Worm (Caenorhabditis elegans) whole organism, L1 larva: ENCODE measurements around the gene B0001.7.
A peak's percentile ranks its signal among the peaks of the same experiment; 100 is the strongest.

Experiments
- C04F5.9 ChIP-seq: sonication (generic microtip); optimal IDR thresholded peaks from 2 replicates; lab custom pipeline; 2016; ENCODE audit warnings: missing genetic modification characterization, missing compliant biosample characterization
- C34B4.2 ChIP-seq: sonication (generic microtip); optimal IDR thresholded peaks from 2 replicates; lab custom pipeline; 2017; ENCODE audit warnings: mild to moderate bottlenecking, missing genetic modification characterization, missing compliant biosample characterization
- aha-1 ChIP-seq: fragments of 150-350 bp; optimal IDR thresholded peaks from 2 replicates; lab custom pipeline; 2014; ENCODE audit warnings: missing biosample characterization, missing genetic modification characterization
- alr-1 ChIP-seq: fragments of 200-800 bp; sonication (Bioruptor generic); optimal IDR thresholded peaks from 2 replicates; lab custom pipeline; 2018; ENCODE audit warnings: borderline replicate concordance, mild to moderate bottlenecking, missing genetic modification characterization, missing compliant biosample characterization
- ama-1 ChIP-seq: fragments of 150-350 bp; optimal IDR thresholded peaks from 2 replicates; lab custom pipeline; 2014
- blmp-1 ChIP-seq: fragments of 150-350 bp; optimal IDR thresholded peaks from 2 replicates; lab custom pipeline; 2014; ENCODE audit warnings: missing biosample characterization, missing genetic modification characterization
- ceh-82 ChIP-seq, 3 experiments: fragments of 150-350 bp in 1 of 3; sonication (generic microtip) in 2 of 3; optimal IDR thresholded peaks; 2 replicates each; lab custom pipeline; 2014 to 2017; ENCODE audit warnings: missing biosample characterization in 3 of 3, missing genetic modification characterization in 3 of 3
- ceh-88 ChIP-seq: fragments of 200-800 bp; sonication (Bioruptor generic); IDR thresholded peaks from 2 replicates; pipeline ENCODE4 v1.3.6; 2022; ENCODE audit warnings: missing genetic modification characterization, missing compliant biosample characterization
- dpl-1 ChIP-seq, 3 experiments: fragments of 150-350 bp in 2 of 3; sonication (generic microtip) in 1 of 3; optimal IDR thresholded peaks; 2 replicates each; lab custom pipeline; 2014 to 2017; ENCODE audit warnings: missing biosample characterization in 3 of 3, missing genetic modification characterization in 3 of 3, missing genetic modification reagents in 3 of 3
- efl-1 ChIP-seq, 4 experiments: fragments of 150-350 bp; optimal IDR thresholded peaks in 3 of 4; peaks in 1 of 4; 1 replicate in 1 of 4; 2 replicates in 3 of 4; lab custom pipeline; 2014; ENCODE audit warnings: missing biosample characterization in 2 of 4, missing genetic modification characterization in 2 of 4, missing genetic modification reagents in 2 of 4
- egl-27 ChIP-seq, 2 experiments: fragments of 150-350 bp in 1 of 2; sonication (generic microtip); optimal IDR thresholded peaks; 3 replicates each; lab custom pipeline; 2017 to 2018; ENCODE audit warnings: missing biosample characterization in 2 of 2, missing genetic modification characterization in 2 of 2, missing genetic modification reagents in 2 of 2
- elt-2 ChIP-seq: sonication (generic microtip); optimal IDR thresholded peaks from 2 replicates; lab custom pipeline; 2016; ENCODE audit warnings: missing genetic modification characterization, mild to moderate bottlenecking, inconsistent platforms, missing compliant biosample characterization, missing genetic modification reagents
- elt-3 ChIP-seq, 6 experiments: fragments of 150-350 bp in 1 of 6; sonication (generic microtip); optimal IDR thresholded peaks; 2 replicates each; lab custom pipeline; 2017 to 2018; ENCODE audit warnings: missing biosample characterization in 6 of 6, missing genetic modification characterization in 6 of 6, inconsistent platforms in 1 of 6
- fkh-4 ChIP-seq: sonication (generic microtip); optimal IDR thresholded peaks from 2 replicates; lab custom pipeline; 2016; ENCODE audit warnings: missing compliant biosample characterization, missing genetic modification characterization, borderline replicate concordance
- hlh-17 ChIP-seq: fragments of 200-800 bp; sonication (Bioruptor generic); optimal IDR thresholded peaks from 2 replicates; lab custom pipeline; 2018; ENCODE audit warnings: missing genetic modification characterization, mild to moderate bottlenecking, missing compliant biosample characterization, moderate library complexity, borderline replicate concordance
- hlh-4 ChIP-seq: sonication (generic microtip); optimal IDR thresholded peaks from 2 replicates; lab custom pipeline; 2016; ENCODE audit warnings: mild to moderate bottlenecking, missing genetic modification characterization, missing compliant biosample characterization
- irx-1 ChIP-seq: sonication (generic microtip); optimal IDR thresholded peaks from 2 replicates; lab custom pipeline; 2016; ENCODE audit warnings: missing genetic modification characterization, missing compliant biosample characterization
- isw-1 ChIP-seq: fragments of 200-800 bp; sonication (Bioruptor generic); IDR thresholded peaks from 2 replicates; pipeline ENCODE4 v1.3.6; 2022; ENCODE audit warnings: missing genetic modification characterization, missing compliant biosample characterization
- lin-14 ChIP-seq: fragments of 200-800 bp; sonication (Bioruptor generic); optimal IDR thresholded peaks from 2 replicates; lab custom pipeline; 2018; ENCODE audit warnings: mild to moderate bottlenecking, missing genetic modification characterization, moderate library complexity, missing compliant biosample characterization
- lin-35 ChIP-seq, 2 experiments: fragments of 150-350 bp; optimal IDR thresholded peaks; 2 replicates each; lab custom pipeline; 2014; ENCODE audit warnings: missing biosample characterization in 2 of 2, missing genetic modification characterization in 2 of 2, missing genetic modification reagents in 2 of 2
- lin-39 ChIP-seq: fragments of 150-350 bp; optimal IDR thresholded peaks from 2 replicates; lab custom pipeline; 2014; ENCODE audit warnings: missing biosample characterization, missing genetic modification reagents, missing genetic modification characterization
- lsy-2 ChIP-seq, 2 experiments: fragments of 150-350 bp; optimal IDR thresholded peaks; 2 replicates each; lab custom pipeline; 2014; ENCODE audit warnings: missing biosample characterization in 2 of 2, missing genetic modification characterization in 2 of 2
- mab-9 ChIP-seq: fragments of 200-800 bp; sonication (Bioruptor generic); IDR thresholded peaks from 2 replicates; pipeline ENCODE4 v1.3.6; 2022; ENCODE audit warnings: missing genetic modification reagents, missing genetic modification characterization, missing compliant biosample characterization
- mdl-1 ChIP-seq, 2 experiments: fragments of 150-350 bp; optimal IDR thresholded peaks; 2 replicates each; lab custom pipeline; 2014 to 2017; ENCODE audit warnings: missing biosample characterization in 2 of 2, missing genetic modification characterization in 2 of 2, inconsistent platforms in 1 of 2
- nhr-11 ChIP-seq: fragments of 150-350 bp; optimal IDR thresholded peaks from 2 replicates; lab custom pipeline; 2014; ENCODE audit warnings: missing biosample characterization, missing genetic modification characterization
- nhr-12 ChIP-seq: sonication (generic microtip); optimal IDR thresholded peaks from 2 replicates; lab custom pipeline; 2017; ENCODE audit warnings: missing biosample characterization, missing genetic modification characterization
- nhr-19 ChIP-seq: fragments of 200-800 bp; sonication (Bioruptor generic); conservative IDR thresholded peaks from 2 replicates; pipeline ENCODE4 v1.3.6; 2022; ENCODE audit warnings: missing genetic modification characterization, missing compliant biosample characterization
- nhr-47 ChIP-seq: sonication (generic microtip); optimal IDR thresholded peaks from 2 replicates; lab custom pipeline; 2016; ENCODE audit warnings: mild to moderate bottlenecking, missing genetic modification characterization, moderate library complexity, missing compliant biosample characterization
- nhr-71 ChIP-seq: sonication (generic microtip); optimal IDR thresholded peaks from 2 replicates; lab custom pipeline; 2016; ENCODE audit warnings: mild to moderate bottlenecking, missing genetic modification characterization, moderate library complexity, missing compliant biosample characterization
- nhr-77 ChIP-seq: fragments of 150-350 bp; optimal IDR thresholded peaks from 2 replicates; lab custom pipeline; 2014; ENCODE audit warnings: missing biosample characterization, missing genetic modification characterization
- nhr-85 ChIP-seq: sonication (generic microtip); peaks from one replicate; lab custom pipeline; 2016; ENCODE audit warnings: missing genetic modification characterization, inconsistent platforms, missing compliant biosample characterization
- pag-3 ChIP-seq: sonication (generic microtip); optimal IDR thresholded peaks from 2 replicates; lab custom pipeline; 2017; ENCODE audit warnings: missing genetic modification characterization, mild to moderate bottlenecking, missing compliant biosample characterization, antibody characterized with exemption, borderline replicate concordance; ENCODE audit not compliant: insufficient read depth
- pax-3 ChIP-seq: fragments of 200-800 bp; sonication (Bioruptor generic); optimal IDR thresholded peaks from 2 replicates; lab custom pipeline; 2018; ENCODE audit warnings: mild to moderate bottlenecking, missing genetic modification characterization, moderate library complexity, missing compliant biosample characterization
- snpc-4 ChIP-seq: fragments of 150-350 bp; optimal IDR thresholded peaks from 2 replicates; lab custom pipeline; 2014; ENCODE audit warnings: missing biosample characterization, missing genetic modification characterization
- swsn-7 ChIP-seq: sonication (generic microtip); optimal IDR thresholded peaks from 2 replicates; lab custom pipeline; 2016; ENCODE audit warnings: missing genetic modification characterization, missing compliant biosample characterization
- tbx-2 ChIP-seq: sonication (generic microtip); optimal IDR thresholded peaks from 2 replicates; lab custom pipeline; 2016; ENCODE audit warnings: missing genetic modification characterization, missing compliant biosample characterization
- unc-86 ChIP-seq: sonication (generic microtip); optimal IDR thresholded peaks from 2 replicates; lab custom pipeline; 2016; ENCODE audit warnings: missing genetic modification characterization, missing compliant biosample characterization
- vab-15 ChIP-seq: sonication (generic microtip); optimal IDR thresholded peaks from 2 replicates; lab custom pipeline; 2017; ENCODE audit warnings: missing genotype, mild to moderate bottlenecking, missing genetic modification characterization, missing compliant biosample characterization

The B0001.7 gene

DNA sequence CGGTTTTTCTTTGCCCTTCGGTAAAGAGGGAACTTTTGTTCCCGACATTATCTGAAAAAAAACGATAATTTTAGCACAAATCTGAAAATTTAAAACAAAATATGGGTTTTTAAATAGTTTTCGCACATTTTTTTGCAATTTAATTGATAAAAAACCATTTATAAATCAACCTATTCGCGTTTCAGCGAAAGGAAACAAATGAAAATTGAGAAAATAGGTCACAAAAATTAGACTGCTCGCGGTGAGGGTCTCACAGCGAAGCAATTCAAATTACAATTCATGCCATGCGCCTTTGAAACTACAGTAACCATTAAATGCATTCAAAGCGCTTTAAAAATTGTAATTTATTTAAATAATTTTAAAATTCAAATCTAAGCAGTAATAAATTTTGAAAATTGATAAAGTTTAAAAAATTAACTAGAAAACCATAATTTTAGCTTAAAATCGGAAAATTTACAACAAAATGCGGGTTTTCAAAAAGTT, at the start of gene B0001.7:
TSS of gene B0001.7 (minus strand) at position 51 of the 483 bp plus-strand sequence.
- no peak for TF ChIP-seq nhr-11 (tag; lab: Kevin White, UChicago)
- TF ChIP-seq elt-2 (tag; lab: Kevin White, UChicago): no peak
- TF ChIP-seq egl-27 (tag; optimal IDR thresholded peaks at IDR 0.05; lab: Kevin White, UChicago): no peak
- no peak for TF ChIP-seq dpl-1 (GFP tag; optimal IDR thresholded peaks at IDR 0.05; lab: Kevin White, UChicago)
- no peak for TF ChIP-seq hlh-17 (GFP tag; lab: Kevin White, UChicago)
- no peak for TF ChIP-seq nhr-19 (GFP tag; lab: Robert Waterston, UW)
- TF ChIP-seq blmp-1 (tag; lab: Kevin White, UChicago): no peak
- TF ChIP-seq ceh-88 (GFP tag; lab: Robert Waterston, UW): no peak
- no peak for TF ChIP-seq aha-1 (tag; lab: Kevin White, UChicago)
- TF ChIP-seq nhr-71: no peak
- TF ChIP-seq pag-3 (tag; lab: Kevin White, UChicago): no peak
- no peak for TF ChIP-seq nhr-12
- TF ChIP-seq irx-1: no peak
- TF ChIP-seq nhr-85 (tag; lab: Kevin White, UChicago): no peak
- TF ChIP-seq C34B4.2: no peak
- no peak for TF ChIP-seq unc-86 (tag; lab: Kevin White, UChicago)
- TF ChIP-seq lin-35 (GFP tag; optimal IDR thresholded peaks at IDR 0.05; lab: Kevin White, UChicago): no peak
- TF ChIP-seq snpc-4 (tag; lab: Kevin White, UChicago): no peak

- TF ChIP-seq nhr-47 (no peak), efl-1 (optimal IDR thresholded peaks at IDR 0.05; lab: Kevin White, UChicago) (no peak), efl-1 (GFP tag; optimal IDR thresholded peaks at IDR 0.05 in 1 of 2; lab: Kevin White, UChicago) (peak in 1 of 2 experiments; percentile 20)
Measured at ce11 chrIV:12202949-12203348, 48.9 kb upstream of the B0001.7 start, which contains the start of gene F35G2.1. F35G2.1 (plus strand) TSS chrIV:12203249.

DNA sequence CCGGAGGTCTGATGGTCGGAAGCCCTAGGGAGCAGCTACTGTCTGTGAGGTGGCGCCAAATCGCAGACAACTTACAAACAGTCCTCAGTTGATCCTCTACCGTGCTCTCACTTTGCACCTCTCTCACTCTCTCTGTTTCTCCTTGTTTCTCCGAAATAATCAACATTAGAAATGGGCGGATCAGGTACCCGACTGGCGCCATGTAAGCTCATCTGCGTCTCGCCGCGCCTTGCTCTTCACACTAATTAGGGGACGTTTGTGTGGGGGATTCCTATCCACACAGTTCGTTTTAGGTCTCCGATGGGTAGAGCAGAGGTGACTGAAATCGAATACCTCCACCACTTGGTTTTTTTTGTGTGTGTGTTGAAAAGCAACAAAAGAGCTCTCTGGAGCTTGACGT, 48.0 kb upstream of the B0001.7 start:
- TF ChIP-seq efl-1 (optimal IDR thresholded peaks at IDR 0.05; lab: Kevin White, UChicago) (no peak), efl-1 (GFP tag; optimal IDR thresholded peaks at IDR 0.05 in 1 of 2; lab: Kevin White, UChicago) (peak in 1 of 2 experiments; percentile 15), nhr-77 (tag; lab: Kevin White, UChicago) (peak; percentile 42), ceh-82 (tag; optimal IDR thresholded peaks at IDR 0.05; lab: Kevin White, UChicago) (no peak), tbx-2 (peak; percentile 34), hlh-4 (tag; lab: Kevin White, UChicago) (no peak), lin-39 (tag; lab: Kevin White, UChicago) (no peak), lin-14 (GFP tag; lab: Kevin White, UChicago) (peak; percentile 12)

DNA sequence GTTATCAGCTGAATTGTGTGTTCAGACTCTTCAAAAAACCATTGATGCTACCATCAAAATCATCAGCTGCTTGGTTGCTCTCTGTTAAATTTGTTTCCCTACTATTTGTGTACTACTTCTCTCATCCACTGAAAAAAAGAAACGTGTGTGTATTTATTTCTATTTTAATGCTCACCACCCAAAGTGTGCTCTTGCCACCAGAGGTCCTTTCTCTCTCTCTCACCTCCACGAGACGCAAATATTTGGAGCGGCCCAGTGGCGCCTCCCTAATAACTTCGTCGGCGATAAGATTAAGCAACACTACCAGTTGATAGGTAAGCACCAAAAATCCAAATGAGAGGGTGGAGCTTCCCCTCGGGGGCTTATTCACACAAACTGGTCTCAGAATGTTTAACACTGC, 46.8 kb upstream of the B0001.7 start:
- no peak for TF ChIP-seq C34B4.2
- TF ChIP-seq nhr-77 (tag; lab: Kevin White, UChicago): peak; percentile 26
- TF ChIP-seq tbx-2: peak; percentile 63
- no peak for TF ChIP-seq pax-3
- TF ChIP-seq C04F5.9 (tag; lab: Kevin White, UChicago): no peak
- no peak for TF ChIP-seq ceh-82 (tag; optimal IDR thresholded peaks at IDR 0.05; lab: Kevin White, UChicago)
- TF ChIP-seq alr-1 (tag; lab: Kevin White, UChicago): no peak
- TF ChIP-seq snpc-4 (tag; lab: Kevin White, UChicago): no peak
- TF ChIP-seq isw-1 (GFP tag; lab: Robert Waterston, UW): no peak
- peak; percentile 20 for TF ChIP-seq lin-14 (GFP tag; lab: Kevin White, UChicago)
- TF ChIP-seq swsn-7 (tag; lab: Kevin White, UChicago): no peak
- TF ChIP-seq ama-1 (lab: Kevin White, UChicago): no peak
- TF ChIP-seq mab-9 (GFP tag; lab: Robert Waterston, UW): no peak
- no peak for TF ChIP-seq elt-3 (tag; optimal IDR thresholded peaks at IDR 0.05; lab: Kevin White, UChicago)
- no peak for TF ChIP-seq vab-15 (tag; lab: Kevin White, UChicago)
- TF ChIP-seq nhr-71: peak; percentile 17
- no peak for TF ChIP-seq mdl-1 (tag; optimal IDR thresholded peaks at IDR 0.05; lab: Kevin White, UChicago)
- peak; percentile 18; the same call in 1 of the 2 replicates for TF ChIP-seq nhr-19 (GFP tag; lab: Robert Waterston, UW)
- TF ChIP-seq fkh-4 (tag; lab: Kevin White, UChicago): no peak
- TF ChIP-seq lsy-2 (tag; optimal IDR thresholded peaks at IDR 0.05; lab: Kevin White, UChicago): peak in 1 of 2 experiments; percentile 27
- no peak for TF ChIP-seq efl-1 (optimal IDR thresholded peaks at IDR 0.05; lab: Kevin White, UChicago)
- peak in 1 of 2 experiments; percentile 19 for TF ChIP-seq efl-1 (GFP tag; optimal IDR thresholded peaks at IDR 0.05 in 1 of 2; lab: Kevin White, UChicago)
- TF ChIP-seq blmp-1 (tag; lab: Kevin White, UChicago): no peak
